Worm (Caenorhabditis elegans) whole organism, young adult: ENCODE results near the gene cmtr-1.

Experiments
- F49E8.2 ChIP-seq: sonication (generic microtip); optimal IDR thresholded peaks from 3 replicates; lab custom pipeline; 2017; ENCODE audit warnings: missing genetic modification characterization, mild to moderate bottlenecking, missing compliant biosample characterization, antibody characterized with exemption, moderate library complexity; ENCODE audit not compliant: insufficient read depth
- Y95B8A.8 ChIP-seq: fragments of 200-800 bp; sonication (Bioruptor generic); IDR thresholded peaks from 2 replicates; pipeline ENCODE4 v1.3.6; 2022; ENCODE audit warnings: missing genetic modification reagents, missing genetic modification characterization, missing compliant biosample characterization
- chd-7 ChIP-seq: sonication (generic microtip); optimal IDR thresholded peaks from 2 replicates; lab custom pipeline; 2016; ENCODE audit warnings: mild to moderate bottlenecking, missing genetic modification characterization, moderate library complexity, missing compliant biosample characterization
- snpc-4 ChIP-seq, 5 experiments: fragments of 150-350 bp in 1 of 5; sonication (generic microtip) in 4 of 5; optimal IDR thresholded peaks; 2 replicates each; lab custom pipeline; 2014 to 2018; ENCODE audit warnings: missing genetic modification characterization in 5 of 5, missing biosample characterization in 3 of 5, antibody characterized with exemption in 2 of 5, mild to moderate bottlenecking in 2 of 5, missing compliant biosample characterization in 2 of 5, missing genotype in 2 of 5, moderate library complexity in 2 of 5, missing genetic modification reagents in 1 of 5
- sptf-2 ChIP-seq: fragments of 200-800 bp; sonication (Bioruptor generic); optimal IDR thresholded peaks from 2 replicates; lab custom pipeline; 2018; ENCODE audit warnings: mild to moderate bottlenecking, missing genetic modification characterization, missing compliant biosample characterization
- zim-3 ChIP-seq: sonication (generic microtip); optimal IDR thresholded peaks from 2 replicates; lab custom pipeline; 2017; ENCODE audit warnings: mild to moderate bottlenecking, missing genetic modification characterization, moderate library complexity, missing compliant biosample characterization
- ztf-28 ChIP-seq: fragments of 200-800 bp; sonication (Bioruptor generic); IDR thresholded peaks from 2 replicates; pipeline ENCODE4 v1.3.6; 2022; ENCODE audit warnings: missing genetic modification reagents, missing genetic modification characterization, missing compliant biosample characterization

DNA sequence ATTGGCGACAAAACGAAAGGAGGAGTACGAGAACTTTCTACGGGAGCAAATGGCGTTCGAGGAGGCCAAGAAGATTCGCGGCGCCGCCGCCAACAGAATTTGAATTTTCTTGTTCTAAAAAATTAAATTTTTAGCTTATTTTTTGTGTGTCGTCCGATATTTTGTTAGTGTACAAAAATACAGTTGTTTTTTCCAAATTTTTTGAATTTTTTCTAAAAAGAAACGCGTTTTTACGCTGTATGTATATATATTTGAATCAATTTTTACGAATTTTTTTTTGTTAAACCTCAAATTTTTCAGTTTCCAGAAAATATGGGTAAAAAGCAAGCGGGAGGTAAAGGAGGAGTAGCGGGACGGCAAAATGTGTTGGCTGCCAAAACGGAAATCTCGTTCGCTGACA, 13.2 kb downstream of the cmtr-1 start, which contains the start of gene trip-4:
- TF ChIP-seq chd-7 (tag; lab: Kevin White, UChicago): no peak
- no peak for TF ChIP-seq ztf-28 (GFP tag; lab: Robert Waterston, UW)
- no peak for TF ChIP-seq snpc-4 (GFP tag; optimal IDR thresholded peaks at IDR 0.05; lab: Kevin White, UChicago)
- TF ChIP-seq snpc-4 (tag; optimal IDR thresholded peaks at IDR 0.05; lab: Kevin White, UChicago): no peak
- no peak for TF ChIP-seq sptf-2 (GFP tag; lab: Kevin White, UChicago)
- no peak for TF ChIP-seq Y95B8A.8 (GFP tag; lab: Robert Waterston, UW)
- no peak for TF ChIP-seq zim-3
- TF ChIP-seq F49E8.2 (tag; lab: Kevin White, UChicago): no peak
